Worm (Caenorhabditis elegans): ENCODE data around the gene sco-1.

Gene sco-1

ce11 chrII:4297259-4297658 lies 2.2 kb upstream of the sco-1 start:
- TF ChIP-seq nhr-12 (tag; optimal IDR thresholded peaks at IDR 0.05) (no peak), mab-5 (tag; optimal IDR thresholded peaks at IDR 0.05) (no peak), dmd-4 (tag; optimal IDR thresholded peaks at IDR 0.05) (no peak), unc-55 (GFP tag; optimal IDR thresholded peaks at IDR 0.05) (no peak)

- TF ChIP-seq nhr-129 (tag; optimal IDR thresholded peaks at IDR 0.05) (no peak), lin-13 (GFP tag; optimal IDR thresholded peaks at IDR 0.05) (no peak), sma-9 (GFP tag; optimal IDR thresholded peaks at IDR 0.05) (no peak), sma-9 (tag; optimal IDR thresholded peaks at IDR 0.05) (no peak), mdl-1 (tag; optimal IDR thresholded peaks at IDR 0.05) (no peak), R02D3.7 (tag; optimal IDR thresholded peaks at IDR 0.05) (no peak), ztf-1 (GFP tag; conservative IDR thresholded peaks at IDR 0.05) (no peak), nhr-237 (tag; optimal IDR thresholded peaks at IDR 0.05) (no peak), blmp-1 (tag; optimal IDR thresholded peaks at IDR 0.05; ENCODE audit: insufficient read depth) (no peak), sem-4 (tag; optimal IDR thresholded peaks at IDR 0.05) (no peak), sma-3 (GFP tag; optimal IDR thresholded peaks at IDR 0.05) (no peak), skn-1 (tag; optimal IDR thresholded peaks at IDR 0.05) (no peak), ztf-11 (tag; optimal IDR thresholded peaks at IDR 0.05) (no peak), nhr-77 (tag; optimal IDR thresholded peaks at IDR 0.05) (no peak), gmeb-1 (tag; optimal IDR thresholded peaks at IDR 0.05) (no peak), nhr-11 (tag; optimal IDR thresholded peaks at IDR 0.05) (no peak), nhr-10 (tag; optimal IDR thresholded peaks at IDR 0.05) (no peak)
Measured at ce11 chrII:4301307-4301706, 1.9 kb downstream of the sco-1 start, which contains the start of gene gtf-2F1. Gene gtf-2F1 (plus strand): TSS chrII:4301607.

ce11 chrII:4306921-4307630 lies 7.6 kb downstream of the sco-1 start, which contains the start of gene Y52E8A.3:
Gene Y52E8A.3 (minus strand): TSS chrII:4306971.
- TF ChIP-seq Y55F3AM.14 (GFP tag; optimal IDR thresholded peaks at IDR 0.05) = no peak
- no peak for TF ChIP-seq fos-1 (tag; optimal IDR thresholded peaks at IDR 0.05)
- TF ChIP-seq peb-1 (tag; optimal IDR thresholded peaks at IDR 0.05) = no peak
- TF ChIP-seq elt-1 (tag; optimal IDR thresholded peaks at IDR 0.05) = no peak
- TF ChIP-seq blmp-1 (tag; optimal IDR thresholded peaks at IDR 0.05; ENCODE audit: insufficient read depth) = no peak
- TF ChIP-seq ztf-1 (GFP tag; conservative IDR thresholded peaks at IDR 0.05) = no peak
- TF ChIP-seq unc-62 (GFP tag; optimal IDR thresholded peaks at IDR 0.05) = no peak
- no peak for TF ChIP-seq nhr-21 (tag; optimal IDR thresholded peaks at IDR 0.05)
- TF ChIP-seq C34F6.9 (tag; optimal IDR thresholded peaks at IDR 0.05) = no peak

- TF ChIP-seq skn-1 (tag; optimal IDR thresholded peaks at IDR 0.05) = no peak
- TF ChIP-seq unc-62 (GFP tag; optimal IDR thresholded peaks at IDR 0.05) = no peak
- no peak for TF ChIP-seq ztf-1 (GFP tag; conservative IDR thresholded peaks at IDR 0.05)
- no peak for TF ChIP-seq crh-2 (tag; optimal IDR thresholded peaks at IDR 0.05)
- no peak for TF ChIP-seq dmd-4 (tag; optimal IDR thresholded peaks at IDR 0.05)
- no peak for TF ChIP-seq sem-4 (tag; optimal IDR thresholded peaks at IDR 0.05)
Measured at ce11 chrII:4312115-4312514, 12.7 kb downstream of the sco-1 start, which contains the start of gene plep-1. Gene plep-1 (minus strand): TSS chrII:4312215.

- TF ChIP-seq nhr-237 (tag; optimal IDR thresholded peaks at IDR 0.05) (no peak), ZK546.5 (tag; optimal IDR thresholded peaks at IDR 0.05) (no peak), nhr-25 (tag; optimal IDR thresholded peaks at IDR 0.05) (no peak), R02D3.7 (tag; optimal IDR thresholded peaks at IDR 0.05) (no peak), alr-1 (tag; optimal IDR thresholded peaks at IDR 0.05) (no peak), mdl-1 (tag; optimal IDR thresholded peaks at IDR 0.05) (no peak), peb-1 (tag; optimal IDR thresholded peaks at IDR 0.05) (no peak), snpc-4 (tag; optimal IDR thresholded peaks at IDR 0.05) (no peak), sma-3 (GFP tag; optimal IDR thresholded peaks at IDR 0.05) (no peak), dmd-4 (tag; optimal IDR thresholded peaks at IDR 0.05) (no peak), ama-1 (optimal IDR thresholded peaks at IDR 0.05) (no peak), nhr-11 (tag; optimal IDR thresholded peaks at IDR 0.05) (no peak)
Measured at ce11 chrII:4316011-4316410, 16.6 kb downstream of the sco-1 start, which contains the start of gene srw-40. Gene srw-40 (minus strand): TSS chrII:4316111.

All from whole organism, L2 larva.